Worm (Caenorhabditis elegans): ENCODE measurements around the gene rmd-6.

DNA sequence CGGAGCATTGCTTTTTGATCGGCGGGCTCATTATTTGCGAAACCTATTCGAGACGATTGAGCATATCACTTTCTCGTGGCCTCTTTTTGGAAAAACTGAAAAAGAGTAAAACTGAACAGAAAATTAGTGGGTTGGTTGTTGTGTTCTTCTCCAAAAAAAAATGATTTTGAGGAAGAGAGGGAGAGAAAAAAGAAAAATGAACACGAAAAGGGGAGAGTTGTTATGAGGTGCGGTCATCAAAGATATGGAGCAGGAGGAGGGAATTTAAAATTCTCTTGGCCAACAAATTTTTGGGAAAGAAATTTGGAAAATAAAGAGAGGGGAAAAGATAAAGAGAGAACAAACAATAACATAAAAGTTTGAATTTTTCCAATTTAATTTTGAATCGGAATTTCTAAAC lies 23.3 kb upstream of the rmd-6 start, which contains the start of gene hot-9:
- TF ChIP-seq ces-1 (GFP tag; optimal IDR thresholded peaks at IDR 0.05) (no peak), aly-2 (tag; optimal IDR thresholded peaks at IDR 0.05) (no peak), zag-1 (tag; optimal IDR thresholded peaks at IDR 0.05) (no peak), fos-1 (tag; optimal IDR thresholded peaks at IDR 0.05) (no peak), nhr-28 (tag; optimal IDR thresholded peaks at IDR 0.05) (no peak), mep-1 (tag; optimal IDR thresholded peaks at IDR 0.05) (no peak), nhr-42 (GFP tag; IDR thresholded peaks at IDR 0.05) (no peak), spr-1 (tag; optimal IDR thresholded peaks at IDR 0.05) (no peak), unc-62 (GFP tag; optimal IDR thresholded peaks at IDR 0.05 in 1 of 2) (no peak), unc-62 (tag; optimal IDR thresholded peaks at IDR 0.05) (no peak), nhr-41 (GFP tag; IDR thresholded peaks at IDR 0.05) (no peak), ceh-82 (tag; optimal IDR thresholded peaks at IDR 0.05) (no peak)
